Fruit fly (Drosophila melanogaster) whole organism, embryonic: ENCODE data around the gene MED14.

Experiments used
- Bdp1 ChIP-seq: fragments of 200-800 bp; sonication (Bioruptor generic); optimal IDR thresholded peaks from 3 replicates; lab custom pipeline; 2016; ENCODE audit warnings: missing biosample characterization, missing genetic modification characterization
- CG10366 ChIP-seq: fragments of 200-800 bp; sonication (Bioruptor generic); IDR thresholded peaks from 2 replicates; pipeline ENCODE4 v1.3.6; 2022; ENCODE audit warnings: missing biosample characterization, missing genetic modification characterization
- CG10431 ChIP-seq: fragments of 200-800 bp; sonication (Bioruptor generic); optimal IDR thresholded peaks from 3 replicates; lab custom pipeline; 2018; ENCODE audit warnings: missing biosample characterization, mild to moderate bottlenecking, missing genetic modification characterization
- CG10565 ChIP-seq: fragments of 200-800 bp; sonication (Bioruptor generic); optimal IDR thresholded peaks from 3 replicates; lab custom pipeline; 2016; ENCODE audit warnings: missing biosample characterization, mild to moderate bottlenecking, missing genetic modification characterization
- CG12071 ChIP-seq: fragments of 200-800 bp; sonication (Bioruptor generic); optimal IDR thresholded peaks from 3 replicates; lab custom pipeline; 2018; ENCODE audit warnings: missing biosample characterization, mild to moderate bottlenecking, missing genetic modification characterization
- CG12104 ChIP-seq: fragments of 200-800 bp; sonication (Bioruptor generic); optimal IDR thresholded peaks from 3 replicates; lab custom pipeline; 2016; ENCODE audit warnings: missing biosample characterization, missing genetic modification characterization
- CG12659 ChIP-seq: fragments of 200-800 bp; sonication (Bioruptor generic); optimal IDR thresholded peaks from 3 replicates; lab custom pipeline; 2017; ENCODE audit warnings: mild to moderate bottlenecking, missing biosample characterization, missing genetic modification reagents, missing genetic modification characterization
- CG15479 ChIP-seq: fragments of 200-800 bp; sonication (Bioruptor generic); optimal IDR thresholded peaks from 3 replicates; lab custom pipeline; 2019; ENCODE audit warnings: missing biosample characterization, mild to moderate bottlenecking, missing genetic modification characterization, moderate library complexity
- CG15696 ChIP-seq: fragments of 200-800 bp; sonication (Bioruptor generic); optimal IDR thresholded peaks from 2 replicates; lab custom pipeline; 2019; ENCODE audit warnings: missing biosample characterization, mild to moderate bottlenecking, missing genetic modification characterization, moderate library complexity
- CG17385 ChIP-seq: fragments of 200-800 bp; sonication (Bioruptor generic); optimal IDR thresholded peaks from 3 replicates; lab custom pipeline; 2018; ENCODE audit warnings: missing biosample characterization, mild to moderate bottlenecking, missing genetic modification characterization
- CG30431 ChIP-seq: fragments of 200-800 bp; sonication (Bioruptor generic); optimal IDR thresholded peaks from 2 replicates; lab custom pipeline; 2017; ENCODE audit warnings: missing biosample characterization, missing genetic modification characterization
- CG3163 ChIP-seq: fragments of 200-800 bp; sonication (Bioruptor generic); optimal IDR thresholded peaks from 3 replicates; lab custom pipeline; 2016; ENCODE audit warnings: missing biosample characterization, missing genetic modification characterization
- CG3838 ChIP-seq: fragments of 200-800 bp; sonication (Bioruptor generic); optimal IDR thresholded peaks from 3 replicates; lab custom pipeline; 2016; ENCODE audit warnings: missing biosample characterization, missing genetic modification characterization
- CG4424 ChIP-seq: fragments of 200-800 bp; sonication (Bioruptor generic); optimal IDR thresholded peaks from 3 replicates; lab custom pipeline; 2016; ENCODE audit warnings: missing biosample characterization, missing genetic modification characterization
- CG6254 ChIP-seq: fragments of 200-800 bp; sonication (Bioruptor generic); optimal IDR thresholded peaks from 3 replicates; lab custom pipeline; 2017; ENCODE audit warnings: mild to moderate bottlenecking, missing biosample characterization, missing genetic modification reagents, missing genetic modification characterization
- CG7928 ChIP-seq: fragments of 200-800 bp; sonication (Bioruptor generic); optimal IDR thresholded peaks from 2 replicates; lab custom pipeline; 2017; ENCODE audit warnings: missing biosample characterization, mild to moderate bottlenecking, missing genetic modification characterization
- CG8924 ChIP-seq: fragments of 200-800 bp; optimal IDR thresholded peaks from 3 replicates; lab custom pipeline; 2019; ENCODE audit warnings: missing biosample characterization, mild to moderate bottlenecking, missing genetic modification characterization, moderate library complexity
- CTCF ChIP-seq: fragments of 200-800 bp; sonication (Bioruptor generic); optimal IDR thresholded peaks from 2 replicates; lab custom pipeline; 2017; ENCODE audit warnings: missing biosample characterization, mild to moderate bottlenecking, missing genetic modification characterization, moderate library complexity
- D19A ChIP-seq: fragments of 200-800 bp; optimal IDR thresholded peaks from 3 replicates; lab custom pipeline; 2019; ENCODE audit warnings: missing biosample characterization, mild to moderate bottlenecking, missing genetic modification characterization, moderate library complexity
- Dek ChIP-seq: fragments of 200-800 bp; sonication (Bioruptor generic); optimal IDR thresholded peaks from 3 replicates; lab custom pipeline; 2019; ENCODE audit warnings: missing biosample characterization, mild to moderate bottlenecking, missing genetic modification characterization, moderate library complexity
- Elba2 ChIP-seq: fragments of 200-800 bp; sonication (Bioruptor generic); optimal IDR thresholded peaks from 3 replicates; lab custom pipeline; 2016; ENCODE audit warnings: missing biosample characterization, missing genetic modification characterization
- Hmx ChIP-seq: fragments of 200-800 bp; sonication (Bioruptor generic); optimal IDR thresholded peaks from 2 replicates; lab custom pipeline; 2016; ENCODE audit warnings: missing biosample characterization, missing genetic modification characterization
- Hr78 ChIP-seq, 2 experiments: fragments of 200-800 bp in 1 of 2; fragments of >200 bp in 1 of 2; sonication (Bioruptor generic) in 1 of 2; optimal IDR thresholded peaks; 2 replicates each; lab custom pipeline; 2017 to 2019; ENCODE audit warnings: missing biosample characterization in 2 of 2, missing genetic modification characterization in 2 of 2, mild to moderate bottlenecking in 1 of 2, moderate library complexity in 1 of 2
- Kr ChIP-seq: fragments of 200-800 bp; sonication (Bioruptor generic); optimal IDR thresholded peaks from 2 replicates; lab custom pipeline; 2017; ENCODE audit warnings: missing biosample characterization, mild to moderate bottlenecking, missing genetic modification characterization
- Lim3 ChIP-seq: fragments of 200-800 bp; sonication (Bioruptor generic); IDR thresholded peaks from 2 replicates; pipeline ENCODE4 v1.3.6; 2022; ENCODE audit warnings: missing biosample characterization, missing genetic modification characterization
- Lpt ChIP-seq: fragments of >200 bp; optimal IDR thresholded peaks from 2 replicates; lab custom pipeline; 2018; ENCODE audit warnings: missing biosample characterization, missing genetic modification characterization
- MBD-R2 ChIP-seq: fragments of 200-800 bp; sonication (Bioruptor generic); IDR thresholded peaks from 2 replicates; pipeline ENCODE4 v1.3.6; 2022; ENCODE audit warnings: missing biosample characterization, missing genetic modification characterization
- Rx ChIP-seq: fragments of 200-800 bp; sonication (Bioruptor generic); IDR thresholded peaks from 2 replicates; pipeline ENCODE4 v1.3.6; 2022; ENCODE audit warnings: missing biosample characterization, missing genetic modification characterization
- Stat92E ChIP-seq, 3 experiments: fragments of >200 bp in 2 of 3; fragments of 200-800 bp in 1 of 3; sonication (Bioruptor generic) in 1 of 3; optimal IDR thresholded peaks; 2 replicates each; lab custom pipeline; 2017 to 2019; ENCODE audit warnings: missing biosample characterization in 3 of 3, missing genetic modification characterization in 3 of 3, mild to moderate bottlenecking in 1 of 3, moderate library complexity in 1 of 3
- Tbp ChIP-seq: fragments of >200 bp; optimal IDR thresholded peaks from 2 replicates; lab custom pipeline; 2018; ENCODE audit warnings: missing biosample characterization, missing genetic modification characterization
- ac ChIP-seq: fragments of 200-800 bp; sonication (Bioruptor generic); optimal IDR thresholded peaks from 3 replicates; lab custom pipeline; 2017; ENCODE audit warnings: missing biosample characterization, mild to moderate bottlenecking, missing genetic modification characterization
- al ChIP-seq: fragments of 200-800 bp; sonication (Bioruptor generic); IDR thresholded peaks from 2 replicates; pipeline ENCODE4 v1.3.6; 2022; ENCODE audit warnings: missing biosample characterization, missing genetic modification characterization
- ash1 ChIP-seq: fragments of 200-800 bp; sonication (Bioruptor generic); optimal IDR thresholded peaks from 2 replicates; lab custom pipeline; 2018; ENCODE audit warnings: missing biosample characterization, mild to moderate bottlenecking, missing genetic modification characterization
- bowl ChIP-seq: fragments of 200-800 bp; sonication (Bioruptor generic); IDR thresholded peaks from 2 replicates; pipeline ENCODE4 v1.3.6; 2022; ENCODE audit warnings: missing biosample characterization, missing genetic modification characterization
- caup ChIP-seq: fragments of 200-800 bp; sonication (Bioruptor generic); optimal IDR thresholded peaks from 3 replicates; lab custom pipeline; 2017; ENCODE audit warnings: missing biosample characterization, mild to moderate bottlenecking, missing genetic modification characterization, moderate library complexity; ENCODE audit not compliant: severe bottlenecking
- crc ChIP-seq: fragments of 200-800 bp; sonication (Bioruptor generic); optimal IDR thresholded peaks from 2 replicates; lab custom pipeline; 2016; ENCODE audit warnings: missing biosample characterization, missing genetic modification characterization
- da ChIP-seq: fragments of 200-800 bp; sonication (Bioruptor generic); optimal IDR thresholded peaks from 2 replicates; lab custom pipeline; 2016; ENCODE audit warnings: missing biosample characterization, missing genetic modification characterization
- dimm ChIP-seq: fragments of 200-800 bp; sonication (Bioruptor generic); IDR thresholded peaks from 2 replicates; pipeline ENCODE4 v1.3.6; 2022; ENCODE audit warnings: missing biosample characterization, missing genetic modification characterization
- fru ChIP-seq: fragments of >200 bp; optimal IDR thresholded peaks from 2 replicates; lab custom pipeline; 2017
- jigr1 ChIP-seq: fragments of 200-800 bp; sonication (Bioruptor generic); IDR thresholded peaks from 3 replicates; pipeline ENCODE4 v1.3.6; 2022; ENCODE audit warnings: missing biosample characterization, missing genetic modification characterization
- klu ChIP-seq: fragments of 200-800 bp; sonication (Bioruptor generic); IDR thresholded peaks from 2 replicates; pipeline ENCODE4 v1.3.6; 2022; ENCODE audit warnings: missing biosample characterization, missing genetic modification characterization
- lbe ChIP-seq: fragments of 200-800 bp; sonication (Bioruptor generic); optimal IDR thresholded peaks from 2 replicates; lab custom pipeline; 2016; ENCODE audit warnings: missing biosample characterization, mild to moderate bottlenecking, missing genetic modification characterization
- pan ChIP-seq, 4 experiments: fragments of >200 bp in 3 of 4; fragments of 200-800 bp in 1 of 4; sonication (Bioruptor generic) in 1 of 4; optimal IDR thresholded peaks in 3 of 4; IDR thresholded peaks in 1 of 4; 2 replicates each; pipeline versions ENCODE4 v1.3.6 to Lab custom; 2017 to 2022; ENCODE audit warnings: missing biosample characterization in 2 of 4, missing genetic modification characterization in 2 of 4, mixed read lengths in 1 of 4
- pros ChIP-seq: fragments of 200-800 bp; sonication (Bioruptor generic); optimal IDR thresholded peaks from 3 replicates; lab custom pipeline; 2019; ENCODE audit warnings: missing biosample characterization, mild to moderate bottlenecking, missing genetic modification characterization, moderate library complexity
- ranshi ChIP-seq: fragments of 200-800 bp; sonication (Bioruptor generic); IDR thresholded peaks from 2 replicates; pipeline ENCODE4 v1.3.6; 2022; ENCODE audit warnings: missing biosample characterization, missing genetic modification characterization
- row ChIP-seq: fragments of 200-800 bp; sonication (Bioruptor generic); IDR thresholded peaks from 3 replicates; pipeline ENCODE4 v1.3.6; 2022; ENCODE audit warnings: missing biosample characterization, missing genetic modification characterization
- scrt ChIP-seq: fragments of 200-800 bp; sonication (Bioruptor generic); optimal IDR thresholded peaks from 2 replicates; lab custom pipeline; 2018; ENCODE audit warnings: missing biosample characterization, mild to moderate bottlenecking, missing genetic modification characterization, moderate library complexity
- tna ChIP-seq: fragments of 200-800 bp; sonication (Bioruptor generic); IDR thresholded peaks from 2 replicates; pipeline ENCODE4 v1.3.6; 2022; ENCODE audit warnings: missing biosample characterization, missing genetic modification characterization; ENCODE audit not compliant: partially characterized antibody
- twi ChIP-seq: fragments of 200-800 bp; optimal IDR thresholded peaks from 2 replicates; lab custom pipeline; 2019; ENCODE audit warnings: missing biosample characterization, mild to moderate bottlenecking, missing genetic modification characterization, moderate library complexity
- zf30C ChIP-seq: fragments of 200-800 bp; sonication (Bioruptor generic); optimal IDR thresholded peaks from 3 replicates; lab custom pipeline; 2018; ENCODE audit warnings: missing biosample characterization, mild to moderate bottlenecking, missing genetic modification characterization

Gene MED14

DNA sequence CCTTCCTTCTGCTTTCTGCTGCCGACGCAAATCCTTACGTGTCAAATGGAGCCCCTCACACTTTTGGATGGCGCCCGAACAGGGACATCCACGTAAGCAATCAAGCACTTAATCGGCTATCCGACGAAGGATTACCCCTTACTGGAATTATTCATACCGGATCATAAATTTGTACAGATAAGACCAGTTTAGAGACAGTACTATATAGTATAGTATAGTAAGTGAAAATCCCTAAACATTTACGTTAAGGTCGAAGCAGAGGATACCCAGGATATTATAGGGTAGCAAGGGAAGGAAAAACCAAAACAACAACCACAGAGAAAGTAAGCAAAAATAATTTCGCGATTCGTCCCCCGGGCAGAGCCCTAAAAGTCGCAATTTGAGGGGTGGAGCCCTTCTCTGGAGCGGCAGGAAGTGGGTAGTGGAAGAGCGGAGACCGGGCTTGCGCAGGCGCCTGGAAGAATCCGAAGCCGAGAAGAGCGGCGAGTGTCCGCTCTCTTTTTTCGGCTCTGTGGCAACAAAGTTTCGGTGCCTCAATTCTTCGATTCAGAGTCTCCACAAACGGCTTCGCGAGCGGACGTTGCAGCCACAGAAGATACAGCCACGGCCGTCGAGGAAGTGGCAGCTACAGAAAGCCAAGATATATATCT, 47.4 kb upstream of the MED14 start (continued):
- TF ChIP-seq Lim3 (GFP tag; lab: Robert Waterston, UW): no peak
- TF ChIP-seq CG6254 (GFP tag; lab: Kevin White, UChicago): peak; percentile 5
- 0 out of 2 replicates have a peak, but pooled peaks have one; percentile 21 for TF ChIP-seq Rx (GFP tag; lab: Robert Waterston, UW)
- no peak for TF ChIP-seq CG7928 (GFP tag; lab: Kevin White, UChicago)
- TF ChIP-seq fru: no peak
- TF ChIP-seq al (GFP tag; lab: Robert Waterston, UW): peak; percentile 40; the same call in 1 of the 2 replicates
- TF ChIP-seq ac: no peak
- no peak for TF ChIP-seq CTCF
- TF ChIP-seq CG12659 (GFP tag; lab: Kevin White, UChicago): peak; percentile 50
- peak; percentile 39; the same call in 1 of the 2 replicates for TF ChIP-seq MBD-R2 (GFP tag; lab: Robert Waterston, UW)
- no peak; the same call in 2 of the 3 replicates for TF ChIP-seq jigr1
- TF ChIP-seq ranshi: peak; percentile 73
- TF ChIP-seq klu: peak; percentile 28; the same call in 1 of the 2 replicates
- no peak for TF ChIP-seq CG30431 (GFP tag; lab: Kevin White, UChicago)
- TF ChIP-seq bowl (GFP tag; lab: Robert Waterston, UW): no peak
- peak; percentile 84 for TF ChIP-seq row (GFP tag; lab: Robert Waterston, UW)
- TF ChIP-seq CG3163 (GFP tag; lab: Kevin White, UChicago): peak; percentile 47
- peak; percentile 28 for TF ChIP-seq Hmx
- peak; percentile 62 for TF ChIP-seq CG8924 (tag; lab: Kevin White, UChicago)
- peak; percentile 67 for TF ChIP-seq CG12071 (GFP tag; lab: Kevin White, UChicago)
- TF ChIP-seq twi (tag; lab: Kevin White, UChicago): no peak
- TF ChIP-seq lbe (GFP tag; lab: Kevin White, UChicago): peak; percentile 72
- TF ChIP-seq CG10431 (GFP tag; lab: Kevin White, UChicago): no peak
- 0 out of 2 replicates have a peak, but pooled peaks have one; percentile 6 for TF ChIP-seq dimm (GFP tag; lab: Robert Waterston, UW)
- TF ChIP-seq CG10565 (GFP tag; lab: Kevin White, UChicago): no peak
- TF ChIP-seq Stat92E (GFP tag; optimal IDR thresholded peaks at IDR 0.05; lab: Kevin White, UChicago): no peak
- TF ChIP-seq Hr78 (GFP tag; optimal IDR thresholded peaks at IDR 0.05; lab: Kevin White, UChicago): no peak
- no peak for TF ChIP-seq Elba2
- peak; percentile 41 for TF ChIP-seq D19A (tag; lab: Kevin White, UChicago)
- peak; percentile 66 for TF ChIP-seq crc (GFP tag; lab: Kevin White, UChicago)
- peak; percentile 21 for TF ChIP-seq CG3838
- TF ChIP-seq pan (optimal IDR thresholded peaks at IDR 0.05; lab: Kevin White, UChicago): no peak
- TF ChIP-seq pan (GFP tag; optimal IDR thresholded peaks at IDR 0.05 in 1 of 2, IDR thresholded peaks at IDR 0.05 in 1 of 2): peak in 1 of 2 experiments; percentile 80
- TF ChIP-seq CG15479 (GFP tag; lab: Kevin White, UChicago): no peak
- TF ChIP-seq Tbp: no peak
- no peak for TF ChIP-seq tna (GFP tag; lab: Robert Waterston, UW)
- TF ChIP-seq Bdp1 (GFP tag; lab: Kevin White, UChicago): peak; percentile 41
- peak; percentile 78 for TF ChIP-seq caup
- TF ChIP-seq CG10366 (GFP tag; lab: Robert Waterston, UW): no peak
- TF ChIP-seq Kr (GFP tag; lab: Kevin White, UChicago): no peak
- TF ChIP-seq CG15696 (tag; lab: Kevin White, UChicago): peak; percentile 19
- peak; percentile 21 for TF ChIP-seq CG4424 (GFP tag; lab: Kevin White, UChicago)
- TF ChIP-seq zf30C (GFP tag; lab: Kevin White, UChicago): no peak
- peak; percentile 74 for TF ChIP-seq Dek (tag; lab: Kevin White, UChicago)
- TF ChIP-seq CG17385 (GFP tag; lab: Kevin White, UChicago): peak; percentile 58
- peak; percentile 37 for TF ChIP-seq ash1
- TF ChIP-seq CG12104 (GFP tag; lab: Kevin White, UChicago): peak; percentile 29
- TF ChIP-seq da: no peak
- no peak for TF ChIP-seq Lpt
- no peak for TF ChIP-seq pros (GFP tag; lab: Kevin White, UChicago)
- TF ChIP-seq scrt (GFP tag; lab: Kevin White, UChicago): peak; percentile 80
